Fruit fly (Drosophila melanogaster) whole organism, embryonic: ENCODE results near the gene CG15141.

Experiments used
- ATbp ChIP-seq: fragments of 200-800 bp; sonication (Bioruptor generic); optimal IDR thresholded peaks from 2 replicates; lab custom pipeline; 2017; ENCODE audit warnings: missing biosample characterization, mild to moderate bottlenecking, missing genetic modification characterization, missing genetic modification reagents
- Atf-2 ChIP-seq: fragments of 200-800 bp; sonication (Bioruptor generic); optimal IDR thresholded peaks from 2 replicates; lab custom pipeline; 2016; ENCODE audit warnings: missing biosample characterization, missing genetic modification characterization
- BEAF-32 ChIP-seq: fragments of 200-800 bp; sonication (Bioruptor generic); optimal IDR thresholded peaks from 3 replicates; lab custom pipeline; 2017; ENCODE audit warnings: missing biosample characterization, missing genetic modification characterization, mild to moderate bottlenecking, moderate library complexity, missing genetic modification reagents
- CG10431 ChIP-seq: fragments of 200-800 bp; sonication (Bioruptor generic); optimal IDR thresholded peaks from 3 replicates; lab custom pipeline; 2018; ENCODE audit warnings: missing biosample characterization, mild to moderate bottlenecking, missing genetic modification characterization
- CG10565 ChIP-seq: fragments of 200-800 bp; sonication (Bioruptor generic); optimal IDR thresholded peaks from 3 replicates; lab custom pipeline; 2016; ENCODE audit warnings: missing biosample characterization, mild to moderate bottlenecking, missing genetic modification characterization
- CG11696 ChIP-seq: fragments of 200-800 bp; sonication (Bioruptor generic); IDR thresholded peaks from 2 replicates; pipeline ENCODE4 v1.3.6; 2022; ENCODE audit warnings: missing biosample characterization, missing genetic modification characterization
- CG12071 ChIP-seq: fragments of 200-800 bp; sonication (Bioruptor generic); optimal IDR thresholded peaks from 3 replicates; lab custom pipeline; 2018; ENCODE audit warnings: missing biosample characterization, mild to moderate bottlenecking, missing genetic modification characterization
- CG12769 ChIP-seq: fragments of 200-800 bp; sonication (Bioruptor generic); optimal IDR thresholded peaks from 2 replicates; lab custom pipeline; 2019; ENCODE audit warnings: missing biosample characterization, mild to moderate bottlenecking, missing genetic modification characterization, moderate library complexity
- CG13123 ChIP-seq: fragments of 200-800 bp; sonication (Bioruptor generic); optimal IDR thresholded peaks from 2 replicates; lab custom pipeline; 2016; ENCODE audit warnings: missing biosample characterization, missing genetic modification characterization
- CG13624 ChIP-seq: fragments of 200-800 bp; sonication (Bioruptor generic); optimal IDR thresholded peaks from 2 replicates; lab custom pipeline; 2016; ENCODE audit warnings: missing biosample characterization, missing genetic modification characterization
- CG13894 ChIP-seq: fragments of 200-800 bp; sonication (Bioruptor generic); optimal IDR thresholded peaks from 3 replicates; lab custom pipeline; 2018; ENCODE audit warnings: missing biosample characterization, mild to moderate bottlenecking, missing genetic modification characterization, moderate library complexity
- CG14050 ChIP-seq: fragments of 200-800 bp; sonication (Bioruptor generic); IDR thresholded peaks from 3 replicates; pipeline ENCODE4 v1.3.6; 2022; ENCODE audit warnings: missing biosample characterization, missing genetic modification characterization
- CG15514 ChIP-seq: fragments of 200-800 bp; sonication (Bioruptor generic); optimal IDR thresholded peaks from 3 replicates; lab custom pipeline; 2017; ENCODE audit warnings: missing biosample characterization, missing genetic modification characterization, mild to moderate bottlenecking, moderate library complexity, missing genetic modification reagents
- CG1603 ChIP-seq: fragments of 200-800 bp; sonication (Bioruptor generic); optimal IDR thresholded peaks from 2 replicates; lab custom pipeline; 2019; ENCODE audit warnings: missing biosample characterization, mild to moderate bottlenecking, missing genetic modification characterization, moderate library complexity
- CG16779 ChIP-seq: fragments of 200-800 bp; sonication (Bioruptor generic); IDR thresholded peaks from 2 replicates; pipeline ENCODE4 v1.3.6; 2022; ENCODE audit warnings: missing biosample characterization, missing genetic modification characterization
- CG17385 ChIP-seq: fragments of 200-800 bp; sonication (Bioruptor generic); optimal IDR thresholded peaks from 3 replicates; lab custom pipeline; 2018; ENCODE audit warnings: missing biosample characterization, mild to moderate bottlenecking, missing genetic modification characterization
- CG17829 ChIP-seq: fragments of 200-800 bp; optimal IDR thresholded peaks from 2 replicates; lab custom pipeline; 2019; ENCODE audit warnings: missing biosample characterization, mild to moderate bottlenecking, missing genetic modification characterization, moderate library complexity
- CG18262 ChIP-seq: fragments of 200-800 bp; optimal IDR thresholded peaks from 3 replicates; lab custom pipeline; 2019; ENCODE audit warnings: missing biosample characterization, mild to moderate bottlenecking, missing genetic modification characterization, moderate library complexity
- CG18599 ChIP-seq: fragments of 200-800 bp; sonication (Bioruptor generic); optimal IDR thresholded peaks from 3 replicates; lab custom pipeline; 2017; ENCODE audit warnings: missing biosample characterization, missing genetic modification characterization, mild to moderate bottlenecking, moderate library complexity, missing genetic modification reagents
- CG3163 ChIP-seq: fragments of 200-800 bp; sonication (Bioruptor generic); optimal IDR thresholded peaks from 3 replicates; lab custom pipeline; 2016; ENCODE audit warnings: missing biosample characterization, missing genetic modification characterization
- CG3407 ChIP-seq: fragments of 200-800 bp; sonication (Bioruptor generic); optimal IDR thresholded peaks from 2 replicates; lab custom pipeline; 2018; ENCODE audit warnings: missing biosample characterization, mild to moderate bottlenecking, missing genetic modification characterization
- CG3847 ChIP-seq: fragments of 200-800 bp; sonication (Bioruptor generic); IDR thresholded peaks from 2 replicates; pipeline ENCODE4 v1.3.6; 2022; ENCODE audit warnings: missing biosample characterization, missing genetic modification characterization
- CG3995 ChIP-seq: fragments of 200-800 bp; sonication (Bioruptor generic); optimal IDR thresholded peaks from 3 replicates; lab custom pipeline; 2016; ENCODE audit warnings: missing biosample characterization, missing genetic modification characterization
- CG7839 ChIP-seq: fragments of 200-800 bp; sonication (Bioruptor generic); optimal IDR thresholded peaks from 3 replicates; lab custom pipeline; 2018; ENCODE audit warnings: missing biosample characterization, mild to moderate bottlenecking, missing genetic modification characterization, moderate library complexity
- CG8924 ChIP-seq: fragments of 200-800 bp; optimal IDR thresholded peaks from 3 replicates; lab custom pipeline; 2019; ENCODE audit warnings: missing biosample characterization, mild to moderate bottlenecking, missing genetic modification characterization, moderate library complexity
- CG9797 ChIP-seq: fragments of 200-800 bp; sonication (Bioruptor generic); optimal IDR thresholded peaks from 3 replicates; lab custom pipeline; 2018; ENCODE audit warnings: missing biosample characterization, mild to moderate bottlenecking, missing genetic modification characterization
- D19A ChIP-seq: fragments of 200-800 bp; optimal IDR thresholded peaks from 3 replicates; lab custom pipeline; 2019; ENCODE audit warnings: missing biosample characterization, mild to moderate bottlenecking, missing genetic modification characterization, moderate library complexity
- Eip74EF ChIP-seq, 2 experiments: fragments of 200-800 bp in 1 of 2; fragments of >200 bp in 1 of 2; sonication (Bioruptor generic) in 1 of 2; optimal IDR thresholded peaks; 2 replicates each; lab custom pipeline; 2017 to 2019; ENCODE audit warnings: missing biosample characterization in 2 of 2, missing genetic modification characterization in 2 of 2, mild to moderate bottlenecking in 1 of 2, moderate library complexity in 1 of 2
- Fer1 ChIP-seq: fragments of 200-800 bp; sonication (Bioruptor generic); optimal IDR thresholded peaks from 2 replicates; lab custom pipeline; 2017; ENCODE audit warnings: missing biosample characterization, mild to moderate bottlenecking, missing genetic modification characterization
- Fer3 ChIP-seq: fragments of 200-800 bp; sonication (Bioruptor generic); optimal IDR thresholded peaks from 2 replicates; lab custom pipeline; 2018; ENCODE audit warnings: missing biosample characterization, mild to moderate bottlenecking, missing genetic modification characterization, moderate library complexity
- NK7.1 ChIP-seq: fragments of 200-800 bp; sonication (Bioruptor generic); optimal IDR thresholded peaks from 3 replicates; lab custom pipeline; 2016; ENCODE audit warnings: missing biosample characterization, missing genetic modification characterization
- Nf-YB ChIP-seq: fragments of 200-800 bp; sonication (Bioruptor generic); optimal IDR thresholded peaks from 3 replicates; lab custom pipeline; 2019; ENCODE audit warnings: missing biosample characterization, mild to moderate bottlenecking, missing genetic modification characterization, moderate library complexity
- Sox102F ChIP-seq: fragments of 200-800 bp; sonication (Bioruptor generic); optimal IDR thresholded peaks from 2 replicates; lab custom pipeline; 2018; ENCODE audit warnings: missing biosample characterization, mild to moderate bottlenecking, missing genetic modification characterization, moderate library complexity
- Sry-β ChIP-seq: fragments of 200-800 bp; sonication (Bioruptor generic); optimal IDR thresholded peaks from 2 replicates; lab custom pipeline; 2018; ENCODE audit warnings: missing biosample characterization, mild to moderate bottlenecking, missing genetic modification characterization, moderate library complexity
- Stat92E ChIP-seq, 3 experiments: fragments of >200 bp in 2 of 3; fragments of 200-800 bp in 1 of 3; sonication (Bioruptor generic) in 1 of 3; optimal IDR thresholded peaks; 2 replicates each; lab custom pipeline; 2017 to 2019; ENCODE audit warnings: missing biosample characterization in 3 of 3, missing genetic modification characterization in 3 of 3, mild to moderate bottlenecking in 1 of 3, moderate library complexity in 1 of 3
- Taf1 ChIP-seq: fragments of 200-800 bp; sonication (Bioruptor generic); IDR thresholded peaks from 2 replicates; pipeline ENCODE4 v1.3.6; 2022; ENCODE audit warnings: missing biosample characterization, missing genetic modification characterization
- ara ChIP-seq: fragments of 200-800 bp; sonication (Bioruptor generic); IDR thresholded peaks from 2 replicates; pipeline ENCODE4 v1.3.6; 2022; ENCODE audit warnings: missing biosample characterization, missing genetic modification characterization
- gce ChIP-seq: fragments of 200-800 bp; sonication (Bioruptor generic); IDR thresholded peaks from 3 replicates; pipeline ENCODE4 v1.3.6; 2022; ENCODE audit warnings: missing biosample characterization, missing genetic modification characterization
- grau ChIP-seq: fragments of 200-800 bp; optimal IDR thresholded peaks from 3 replicates; lab custom pipeline; 2019; ENCODE audit warnings: missing biosample characterization, mild to moderate bottlenecking, missing genetic modification characterization, moderate library complexity
- jumu ChIP-seq: fragments of 200-800 bp; sonication (Bioruptor generic); optimal IDR thresholded peaks from 3 replicates; lab custom pipeline; 2016; ENCODE audit warnings: missing biosample characterization, missing genetic modification characterization
- kni ChIP-seq: fragments of 200-800 bp; sonication (Bioruptor generic); optimal IDR thresholded peaks from 3 replicates; lab custom pipeline; 2017; ENCODE audit warnings: mild to moderate bottlenecking, missing biosample characterization, missing genetic modification reagents, missing genetic modification characterization
- mam ChIP-seq: fragments of 200-800 bp; sonication (Bioruptor generic); optimal IDR thresholded peaks from 3 replicates; lab custom pipeline; 2016; ENCODE audit warnings: missing biosample characterization, missing genetic modification characterization
- nerfin-2 ChIP-seq: fragments of 200-800 bp; sonication (Bioruptor generic); IDR thresholded peaks from 2 replicates; pipeline ENCODE4 v1.3.6; 2022; ENCODE audit warnings: missing biosample characterization, missing genetic modification characterization; ENCODE audit not compliant: partially characterized antibody
- oc ChIP-seq: fragments of 200-800 bp; sonication (Bioruptor generic); optimal IDR thresholded peaks from 2 replicates; lab custom pipeline; 2018; ENCODE audit warnings: missing biosample characterization, mild to moderate bottlenecking, missing genetic modification characterization, moderate library complexity
- pita ChIP-seq: fragments of 200-800 bp; sonication (Bioruptor generic); optimal IDR thresholded peaks from 2 replicates; lab custom pipeline; 2017; ENCODE audit warnings: missing biosample characterization, mild to moderate bottlenecking, missing genetic modification characterization
- pros ChIP-seq: fragments of 200-800 bp; sonication (Bioruptor generic); optimal IDR thresholded peaks from 3 replicates; lab custom pipeline; 2019; ENCODE audit warnings: missing biosample characterization, mild to moderate bottlenecking, missing genetic modification characterization, moderate library complexity
- tna ChIP-seq: fragments of 200-800 bp; sonication (Bioruptor generic); IDR thresholded peaks from 2 replicates; pipeline ENCODE4 v1.3.6; 2022; ENCODE audit warnings: missing biosample characterization, missing genetic modification characterization; ENCODE audit not compliant: partially characterized antibody
- z ChIP-seq: fragments of 200-800 bp; sonication (Bioruptor generic); IDR thresholded peaks from 3 replicates; pipeline ENCODE4 v1.3.6; 2022; ENCODE audit warnings: missing biosample characterization, missing genetic modification characterization
- zfh2 ChIP-seq: fragments of 200-800 bp; sonication (Bioruptor generic); optimal IDR thresholded peaks from 2 replicates; lab custom pipeline; 2016; ENCODE audit warnings: missing biosample characterization, missing genetic modification characterization

The CG15141 gene

DNA sequence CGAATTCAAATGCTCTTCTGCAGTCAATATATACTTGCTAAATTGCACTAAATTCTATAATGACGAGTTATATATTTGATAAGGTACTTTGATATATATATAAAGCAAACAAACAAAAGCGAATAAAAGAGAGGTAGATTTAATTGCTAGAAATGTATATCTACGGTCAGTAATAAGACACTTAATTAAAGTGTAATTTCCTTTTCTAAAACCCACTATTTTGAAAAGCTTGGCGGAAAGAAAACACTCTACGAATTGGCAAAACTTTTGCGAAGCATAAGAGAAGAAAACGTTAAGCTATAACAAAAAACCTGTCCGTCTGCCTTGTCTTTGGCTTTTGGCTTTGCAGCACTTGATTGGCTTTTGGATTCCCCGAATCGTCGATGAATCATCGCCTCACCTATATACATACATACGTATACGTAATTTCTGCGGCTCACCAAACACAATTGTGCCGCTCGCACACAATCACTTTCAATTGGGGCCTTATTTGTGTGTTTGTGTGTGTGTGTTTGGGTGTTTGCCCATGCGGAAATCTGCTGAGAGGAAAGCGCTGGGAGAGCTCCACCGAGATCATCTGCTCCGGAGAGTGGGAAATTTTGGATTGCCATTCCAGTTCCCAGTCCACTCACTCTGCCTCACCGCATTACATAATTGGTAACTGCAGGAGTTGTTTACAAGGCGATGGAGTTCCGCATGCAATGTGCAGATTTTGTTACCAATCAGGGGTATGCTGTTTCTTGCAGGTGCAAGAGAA, 20.3 kb downstream of the CG15141 start:
- TF ChIP-seq Sox102F (GFP tag; lab: Kevin White, UChicago), result no peak
- TF ChIP-seq CG10565 (GFP tag; lab: Kevin White, UChicago), result no peak
- no peak for TF ChIP-seq NK7.1 (GFP tag; lab: Kevin White, UChicago)
- no peak for TF ChIP-seq nerfin-2 (GFP tag; lab: Robert Waterston, UW)
- no peak for TF ChIP-seq CG13123 (GFP tag; lab: Kevin White, UChicago)
- no peak for TF ChIP-seq gce (GFP tag; lab: Robert Waterston, UW)
- TF ChIP-seq CG3407 (GFP tag; lab: Kevin White, UChicago), result no peak
- TF ChIP-seq CG12769 (tag; lab: Kevin White, UChicago), result peak; percentile 83
- TF ChIP-seq Stat92E (GFP tag; optimal IDR thresholded peaks at IDR 0.05; lab: Kevin White, UChicago), result peak in 1 of 3 experiments; percentile 1
- no peak for TF ChIP-seq pros (GFP tag; lab: Kevin White, UChicago)
- no peak for TF ChIP-seq jumu (GFP tag; lab: Kevin White, UChicago)
- TF ChIP-seq CG3995 (GFP tag; lab: Kevin White, UChicago), result no peak
- TF ChIP-seq pita (GFP tag; lab: Kevin White, UChicago), result no peak
- no peak for TF ChIP-seq ara (GFP tag; lab: Robert Waterston, UW)
- TF ChIP-seq oc (tag; lab: Kevin White, UChicago), result no peak
- no peak for TF ChIP-seq tna (GFP tag; lab: Robert Waterston, UW)
- no peak for TF ChIP-seq Fer1 (GFP tag; lab: Kevin White, UChicago)
- TF ChIP-seq Nf-YB (GFP tag; lab: Kevin White, UChicago), result no peak
- TF ChIP-seq CG18599 (GFP tag; lab: Kevin White, UChicago), result no peak
- TF ChIP-seq z (GFP tag; lab: Robert Waterston, UW), result no peak
- no peak for TF ChIP-seq CG13894 (tag; lab: Kevin White, UChicago)
- TF ChIP-seq CG18262 (tag; lab: Kevin White, UChicago), result no peak
- TF ChIP-seq D19A (tag; lab: Kevin White, UChicago), result peak; percentile 12
- no peak for TF ChIP-seq CG11696
- no peak for TF ChIP-seq mam (GFP tag; lab: Kevin White, UChicago)
- no peak for TF ChIP-seq CG17385 (GFP tag; lab: Kevin White, UChicago)
- no peak for TF ChIP-seq CG8924 (tag; lab: Kevin White, UChicago)
- TF ChIP-seq CG9797 (GFP tag; lab: Kevin White, UChicago), result no peak
- TF ChIP-seq CG7839 (tag; lab: Kevin White, UChicago), result no peak
- no peak for TF ChIP-seq Fer3 (tag; lab: Kevin White, UChicago)
- TF ChIP-seq CG12071 (GFP tag; lab: Kevin White, UChicago), result no peak
- no peak for TF ChIP-seq BEAF-32 (GFP tag; lab: Kevin White, UChicago)
- TF ChIP-seq zfh2 (GFP tag; lab: Kevin White, UChicago), result peak; percentile 1
- no peak for TF ChIP-seq Sry-β (GFP tag; lab: Kevin White, UChicago)
- no peak for TF ChIP-seq CG3847 (GFP tag; lab: Robert Waterston, UW)
- TF ChIP-seq Atf-2 (GFP tag; lab: Kevin White, UChicago), result no peak
- TF ChIP-seq grau (tag; lab: Kevin White, UChicago), result no peak
- TF ChIP-seq CG1603 (tag; lab: Kevin White, UChicago), result no peak
- no peak for TF ChIP-seq CG14050 (GFP tag; lab: Robert Waterston, UW)
- TF ChIP-seq CG15514 (GFP tag; lab: Kevin White, UChicago), result no peak
- no peak for TF ChIP-seq CG13624 (GFP tag; lab: Kevin White, UChicago)
- no peak for TF ChIP-seq kni (GFP tag; lab: Kevin White, UChicago)
- no peak for TF ChIP-seq CG17829 (tag; lab: Kevin White, UChicago)
- no peak for TF ChIP-seq ATbp
- no peak for TF ChIP-seq CG16779 (GFP tag; lab: Robert Waterston, UW)
- no peak for TF ChIP-seq Taf1
- no peak for TF ChIP-seq CG3163
- no peak for TF ChIP-seq CG10431 (GFP tag; lab: Kevin White, UChicago)
- peak in 1 of 2 experiments; percentile 20 for TF ChIP-seq Eip74EF (GFP tag; optimal IDR thresholded peaks at IDR 0.05; lab: Kevin White, UChicago)
